Worm (Caenorhabditis elegans) whole organism, mixed stage, embryonic: Measurements from ENCODE around the gene K10D2.5.
A peak's percentile ranks its signal among the peaks of the same experiment; 100 is the strongest.

ENCODE experiments used
- M03D4.4 ChIP-seq: sonication (generic microtip); optimal IDR thresholded peaks from 2 replicates; lab custom pipeline; 2017; ENCODE audit warnings: mild to moderate bottlenecking, missing genetic modification characterization, missing compliant biosample characterization
- bed-3 ChIP-seq: fragments of 200-800 bp; sonication (Bioruptor generic); optimal IDR thresholded peaks from 3 replicates; lab custom pipeline; 2018; ENCODE audit warnings: mild to moderate bottlenecking, missing genetic modification characterization, moderate library complexity, missing compliant biosample characterization
- ceh-39 ChIP-seq: fragments of 150-350 bp; optimal IDR thresholded peaks from 2 replicates; lab custom pipeline; 2014; ENCODE audit warnings: missing biosample characterization, missing genetic modification characterization
- ceh-83 ChIP-seq: fragments of 200-800 bp; sonication (Bioruptor generic); optimal IDR thresholded peaks from 2 replicates; lab custom pipeline; 2018; ENCODE audit warnings: mild to moderate bottlenecking, missing genetic modification characterization, missing compliant biosample characterization
- ces-1 ChIP-seq: fragments of 150-350 bp; optimal IDR thresholded peaks from 2 replicates; lab custom pipeline; 2014; ENCODE audit warnings: missing biosample characterization, missing genetic modification reagents, missing genetic modification characterization
- cnd-1 ChIP-seq: fragments of 200-800 bp; sonication (Bioruptor generic); optimal IDR thresholded peaks from 2 replicates; lab custom pipeline; 2018; ENCODE audit warnings: mild to moderate bottlenecking, missing genetic modification characterization, missing compliant biosample characterization
- drap-1 ChIP-seq: fragments of 200-800 bp; sonication (Bioruptor generic); optimal IDR thresholded peaks from 3 replicates; lab custom pipeline; 2018; ENCODE audit warnings: mild to moderate bottlenecking, missing genetic modification characterization, missing compliant biosample characterization
- elt-1 ChIP-seq: sonication (generic microtip); optimal IDR thresholded peaks from 2 replicates; lab custom pipeline; 2017; ENCODE audit warnings: missing genetic modification characterization, mild to moderate bottlenecking, missing compliant biosample characterization, antibody characterized with exemption, moderate library complexity, borderline replicate concordance; ENCODE audit not compliant: insufficient read depth
- elt-3 ChIP-seq: fragments of 150-350 bp; optimal IDR thresholded peaks from 2 replicates; lab custom pipeline; 2014; ENCODE audit warnings: missing biosample characterization, missing genetic modification characterization
- flh-1 ChIP-seq: fragments of 200-800 bp; sonication (Bioruptor generic); optimal IDR thresholded peaks from 2 replicates; lab custom pipeline; 2018; ENCODE audit warnings: mild to moderate bottlenecking, missing genetic modification characterization, moderate library complexity, missing compliant biosample characterization
- ham-2 ChIP-seq: fragments of 200-800 bp; sonication (Bioruptor generic); optimal IDR thresholded peaks from 2 replicates; lab custom pipeline; 2018; ENCODE audit warnings: mild to moderate bottlenecking, missing genetic modification characterization, missing compliant biosample characterization
- hlh-1 ChIP-seq: fragments of 150-350 bp; optimal IDR thresholded peaks from 2 replicates; lab custom pipeline; 2014; ENCODE audit warnings: missing biosample characterization, missing genetic modification reagents, missing genetic modification characterization
- lin-13 ChIP-seq: fragments of 150-350 bp; optimal IDR thresholded peaks from 2 replicates; lab custom pipeline; 2014; ENCODE audit warnings: missing biosample characterization, missing genetic modification characterization
- lin-32 ChIP-seq: fragments of 200-800 bp; sonication (Bioruptor generic); optimal IDR thresholded peaks from 2 replicates; lab custom pipeline; 2018; ENCODE audit warnings: mild to moderate bottlenecking, missing genetic modification characterization, missing compliant biosample characterization
- lsy-2 ChIP-seq: fragments of 150-350 bp; optimal IDR thresholded peaks from 2 replicates; lab custom pipeline; 2014; ENCODE audit warnings: missing biosample characterization, missing genetic modification characterization
- mab-5 ChIP-seq: fragments of 150-350 bp; optimal IDR thresholded peaks from 2 replicates; lab custom pipeline; 2014; ENCODE audit warnings: missing biosample characterization, missing genetic modification characterization
- mep-1 ChIP-seq: fragments of 150-350 bp; optimal IDR thresholded peaks from 2 replicates; lab custom pipeline; 2017; ENCODE audit warnings: missing biosample characterization, missing genetic modification reagents, missing genetic modification characterization, inconsistent platforms
- mls-2 ChIP-seq: sonication (generic microtip); optimal IDR thresholded peaks from 2 replicates; lab custom pipeline; 2016; ENCODE audit warnings: mild to moderate bottlenecking, missing genetic modification characterization, moderate library complexity, missing compliant biosample characterization
- nhr-2 ChIP-seq: fragments of 150-350 bp; optimal IDR thresholded peaks from 2 replicates; lab custom pipeline; 2014; ENCODE audit warnings: missing biosample characterization, missing genetic modification characterization
- nhr-28 ChIP-seq: fragments of 150-350 bp; optimal IDR thresholded peaks from 2 replicates; lab custom pipeline; 2014; ENCODE audit warnings: missing biosample characterization, missing genetic modification characterization
- nhr-76 ChIP-seq: sonication (generic microtip); optimal IDR thresholded peaks from 2 replicates; lab custom pipeline; 2017; ENCODE audit warnings: missing biosample characterization, missing genetic modification characterization
- sem-2 ChIP-seq: fragments of 200-800 bp; sonication (Bioruptor generic); optimal IDR thresholded peaks from 2 replicates; lab custom pipeline; 2018; ENCODE audit warnings: mild to moderate bottlenecking, missing genetic modification characterization, missing compliant biosample characterization
- snpc-4 ChIP-seq: fragments of 150-350 bp; optimal IDR thresholded peaks from 2 replicates; lab custom pipeline; 2014; ENCODE audit warnings: missing biosample characterization, missing genetic modification characterization
- sptf-1 ChIP-seq: sonication (generic microtip); optimal IDR thresholded peaks from 2 replicates; lab custom pipeline; 2017; ENCODE audit warnings: mild to moderate bottlenecking, missing genetic modification characterization, moderate library complexity, missing compliant biosample characterization
- tbx-8 ChIP-seq: fragments of 200-800 bp; sonication (Bioruptor generic); optimal IDR thresholded peaks from 2 replicates; lab custom pipeline; 2018; ENCODE audit warnings: mild to moderate bottlenecking, missing genetic modification characterization, moderate library complexity, missing compliant biosample characterization
- unc-39 ChIP-seq: fragments of 150-350 bp; optimal IDR thresholded peaks from 2 replicates; lab custom pipeline; 2014; ENCODE audit warnings: missing biosample characterization, missing genetic modification characterization
- unc-62 ChIP-seq: fragments of 150-350 bp; optimal IDR thresholded peaks from 2 replicates; lab custom pipeline; 2014; ENCODE audit warnings: missing biosample characterization, missing genetic modification reagents, missing genetic modification characterization
- zip-8 ChIP-seq: fragments of 150-350 bp; optimal IDR thresholded peaks from 2 replicates; lab custom pipeline; 2014; ENCODE audit warnings: missing biosample characterization, missing genetic modification characterization
- ztf-11 ChIP-seq: fragments of 150-350 bp; optimal IDR thresholded peaks from 2 replicates; lab custom pipeline; 2014; ENCODE audit warnings: missing biosample characterization, missing genetic modification characterization

K10D2.5 gene

ce11 chrIII:5183372-5183771, 10.9 kb downstream of the K10D2.5 start:
- TF ChIP-seq ces-1 (GFP tag; lab: Kevin White, UChicago) (peak; percentile 62), lin-32 (GFP tag; lab: Kevin White, UChicago) (peak; percentile 89), ham-2 (GFP tag; lab: Kevin White, UChicago) (no peak), cnd-1 (tag; lab: Kevin White, UChicago) (peak; percentile 85), nhr-28 (no peak), unc-62 (peak; percentile 1)

ce11 chrIII:5185620-5186019, 13.1 kb downstream of the K10D2.5 start, which contains the start of gene pup-2:
Gene pup-2 (plus strand): TSS chrIII:5185920.
- TF ChIP-seq bed-3 (GFP tag; lab: Kevin White, UChicago) = no peak
- TF ChIP-seq flh-1 (GFP tag; lab: Kevin White, UChicago) = no peak
- no peak for TF ChIP-seq lin-13 (tag; lab: Kevin White, UChicago)
- no peak for TF ChIP-seq hlh-1 (tag; lab: Kevin White, UChicago)
- no peak for TF ChIP-seq cnd-1 (tag; lab: Kevin White, UChicago)
- no peak for TF ChIP-seq unc-62
- no peak for TF ChIP-seq nhr-76 (tag; lab: Kevin White, UChicago)
- no peak for TF ChIP-seq ces-1 (GFP tag; lab: Kevin White, UChicago)
- no peak for TF ChIP-seq nhr-28
- no peak for TF ChIP-seq snpc-4 (tag; lab: Kevin White, UChicago)
- no peak for TF ChIP-seq zip-8 (tag; lab: Kevin White, UChicago)
- no peak for TF ChIP-seq M03D4.4 (tag; lab: Kevin White, UChicago)
- TF ChIP-seq ham-2 (GFP tag; lab: Kevin White, UChicago) = no peak
- no peak for TF ChIP-seq mep-1 (tag; lab: Kevin White, UChicago)
- TF ChIP-seq, all 35 proteins: peak for 0

ce11 chrIII:5188426-5188825, 15.9 kb downstream of the K10D2.5 start, which contains the start of gene K10D2.8:
Gene K10D2.8 (plus strand): TSS chrIII:5188726.
- TF ChIP-seq lsy-2 (tag; lab: Kevin White, UChicago) (no peak), flh-1 (GFP tag; lab: Kevin White, UChicago) (no peak), elt-3 (tag; lab: Kevin White, UChicago) (no peak), mab-5 (tag; lab: Kevin White, UChicago) (no peak), ceh-83 (GFP tag; lab: Kevin White, UChicago) (no peak), nhr-76 (tag; lab: Kevin White, UChicago) (no peak), hlh-1 (tag; lab: Kevin White, UChicago) (no peak), sem-2 (no peak), elt-1 (tag; lab: Kevin White, UChicago) (no peak), lin-32 (GFP tag; lab: Kevin White, UChicago) (no peak), snpc-4 (tag; lab: Kevin White, UChicago) (no peak), unc-39 (no peak), tbx-8 (GFP tag; lab: Kevin White, UChicago) (no peak), drap-1 (GFP tag; lab: Kevin White, UChicago) (no peak)

- TF ChIP-seq ceh-39 (tag; lab: Kevin White, UChicago) (no peak), tbx-8 (GFP tag; lab: Kevin White, UChicago) (no peak), mls-2 (tag; lab: Kevin White, UChicago) (no peak), ztf-11 (tag; lab: Kevin White, UChicago) (no peak), M03D4.4 (tag; lab: Kevin White, UChicago) (no peak), sptf-1 (tag; lab: Kevin White, UChicago) (no peak), sem-2 (no peak), nhr-2 (tag; lab: Kevin White, UChicago) (no peak), bed-3 (GFP tag; lab: Kevin White, UChicago) (no peak)
These were observed 17.7 kb downstream of the K10D2.5 start for ce11 chrIII:5190179-5190578.

ce11 chrIII:5190671-5191174, 18.2 kb downstream of the K10D2.5 start, which contains the start of gene hira-1:
Gene hira-1 (plus strand): TSS chrIII:5191124.
- TF ChIP-seq flh-1 (GFP tag; lab: Kevin White, UChicago) = no peak
- no peak for TF ChIP-seq bed-3 (GFP tag; lab: Kevin White, UChicago)
- TF ChIP-seq drap-1 (GFP tag; lab: Kevin White, UChicago) = no peak
- peak; percentile 68 for TF ChIP-seq ces-1 (GFP tag; lab: Kevin White, UChicago)
- TF ChIP-seq ceh-39 (tag; lab: Kevin White, UChicago) = no peak
- no peak for TF ChIP-seq lin-32 (GFP tag; lab: Kevin White, UChicago)
